Fruit fly (Drosophila melanogaster) whole organism, adult: ENCODE results near the gene Prtl99C.

Experiments used
- CG11617 ChIP-seq: fragments of 200-800 bp; sonication (Bioruptor generic); optimal IDR thresholded peaks from 2 replicates; lab custom pipeline; 2017; ENCODE audit warnings: mild to moderate bottlenecking, missing biosample characterization, missing genetic modification reagents, missing genetic modification characterization
- CG12768 ChIP-seq: fragments of 200-800 bp; sonication (Bioruptor generic); optimal IDR thresholded peaks from 2 replicates; lab custom pipeline; 2017; ENCODE audit warnings: missing biosample characterization, missing genetic modification characterization, mild to moderate bottlenecking, moderate library complexity, missing genetic modification reagents
- CG14711 ChIP-seq: fragments of 200-800 bp; sonication (Bioruptor generic); optimal IDR thresholded peaks from 2 replicates; lab custom pipeline; 2018; ENCODE audit warnings: missing biosample characterization, mild to moderate bottlenecking, missing genetic modification characterization, moderate library complexity
- CG1620 ChIP-seq: fragments of 200-800 bp; sonication (Bioruptor generic); optimal IDR thresholded peaks from 2 replicates; lab custom pipeline; 2016; ENCODE audit warnings: missing biosample characterization, missing genetic modification characterization
- CG33017 ChIP-seq: fragments of 200-800 bp; sonication (Bioruptor generic); optimal IDR thresholded peaks from 2 replicates; lab custom pipeline; 2018; ENCODE audit warnings: missing biosample characterization, mild to moderate bottlenecking, missing genetic modification characterization, moderate library complexity
- CG5204 ChIP-seq: fragments of 200-800 bp; sonication (Bioruptor generic); optimal IDR thresholded peaks from 2 replicates; lab custom pipeline; 2016; ENCODE audit warnings: missing biosample characterization, missing genetic modification characterization
- CG7045 ChIP-seq: fragments of 200-800 bp; sonication (Bioruptor generic); optimal IDR thresholded peaks from 2 replicates; lab custom pipeline; 2017; ENCODE audit warnings: missing biosample characterization, mild to moderate bottlenecking, missing genetic modification characterization
- CG7101 ChIP-seq: fragments of 200-800 bp; sonication (Bioruptor generic); optimal IDR thresholded peaks from 2 replicates; lab custom pipeline; 2018; ENCODE audit warnings: missing biosample characterization, mild to moderate bottlenecking, missing genetic modification characterization, moderate library complexity
- Clk ChIP-seq: fragments of 200-800 bp; sonication (Bioruptor generic); optimal IDR thresholded peaks from 2 replicates; lab custom pipeline; 2017; ENCODE audit warnings: missing biosample characterization, missing genetic modification characterization
- Crg-1 ChIP-seq: fragments of 200-800 bp; sonication (Bioruptor generic); optimal IDR thresholded peaks from 2 replicates; lab custom pipeline; 2016; ENCODE audit warnings: missing biosample characterization, missing genetic modification characterization
- Hr96 ChIP-seq: fragments of 200-800 bp; sonication (Bioruptor generic); optimal IDR thresholded peaks from 2 replicates; lab custom pipeline; 2016; ENCODE audit warnings: missing biosample characterization, missing genetic modification characterization
- Mnt ChIP-seq: fragments of 200-800 bp; sonication (Bioruptor generic); optimal IDR thresholded peaks from 2 replicates; lab custom pipeline; 2016; ENCODE audit warnings: missing biosample characterization, mild to moderate bottlenecking, missing genetic modification characterization
- bab1 ChIP-seq: fragments of 200-800 bp; sonication (Bioruptor generic); optimal IDR thresholded peaks from 3 replicates; lab custom pipeline; 2019; ENCODE audit warnings: missing biosample characterization, mild to moderate bottlenecking, missing genetic modification characterization, moderate library complexity
- cic ChIP-seq: fragments of 200-800 bp; sonication (Bioruptor generic); optimal IDR thresholded peaks from 2 replicates; lab custom pipeline; 2017; ENCODE audit warnings: missing biosample characterization, mild to moderate bottlenecking, missing genetic modification characterization, moderate library complexity
- cnc ChIP-seq, 2 experiments: fragments of >200 bp; optimal IDR thresholded peaks; 2 replicates each; lab custom pipeline; 2017
- kay ChIP-seq: fragments of 200-800 bp; sonication (Bioruptor generic); peaks from one replicate; lab custom pipeline; 2016; ENCODE audit warnings: missing biosample characterization, missing genetic modification characterization, borderline replicate concordance
- ovo ChIP-seq: fragments of 200-800 bp; sonication (Bioruptor generic); optimal IDR thresholded peaks from 2 replicates; lab custom pipeline; 2016; ENCODE audit warnings: missing biosample characterization, missing genetic modification characterization
- pad ChIP-seq: fragments of 200-800 bp; sonication (Bioruptor generic); optimal IDR thresholded peaks from 3 replicates; lab custom pipeline; 2017; ENCODE audit warnings: missing biosample characterization, missing genetic modification characterization, mild to moderate bottlenecking, moderate library complexity, missing genetic modification reagents
- tj ChIP-seq: fragments of 200-800 bp; sonication (Bioruptor generic); optimal IDR thresholded peaks from 3 replicates; lab custom pipeline; 2017; ENCODE audit warnings: missing biosample characterization, mild to moderate bottlenecking, missing genetic modification characterization, moderate library complexity
- toe ChIP-seq: fragments of 200-800 bp; sonication (Bioruptor generic); optimal IDR thresholded peaks from 2 replicates; lab custom pipeline; 2016; ENCODE audit warnings: missing biosample characterization, missing genetic modification characterization

The Prtl99C gene

DNA sequence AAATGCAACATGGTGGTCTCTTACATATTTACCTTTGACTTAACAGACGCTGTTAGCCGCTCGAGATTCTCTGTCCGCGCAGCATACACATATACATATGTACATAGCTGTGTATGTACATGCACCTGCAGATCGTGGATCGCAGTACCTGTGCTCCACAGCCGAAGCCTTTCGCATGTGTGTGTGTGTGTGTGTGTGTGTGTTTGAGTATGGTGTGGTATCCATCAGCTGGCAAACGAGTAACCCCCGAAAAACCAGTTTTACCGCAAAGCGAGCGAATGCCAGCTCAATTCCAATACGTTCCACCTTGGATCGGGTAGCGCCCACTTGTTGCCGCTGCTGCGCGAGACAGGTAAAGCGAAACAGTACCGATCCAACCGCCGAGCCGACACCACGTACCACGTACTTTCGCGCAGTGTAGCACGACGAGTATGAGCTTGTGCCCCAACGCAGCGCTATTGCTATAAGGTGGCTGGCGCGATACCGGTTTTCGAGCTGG, 5.6 kb downstream of the Prtl99C start, which contains the start of gene Cad99C:
Cad99C (plus strand) TSS at position 365 of the 499 bp plus-strand sequence.
- TF ChIP-seq CG14711 (tag; lab: Kevin White, UChicago) (no peak), tj (GFP tag; lab: Kevin White, UChicago) (peak; percentile 46), CG33017 (tag; lab: Kevin White, UChicago) (no peak), ovo (GFP tag; lab: Kevin White, UChicago) (peak; percentile 5), Mnt (GFP tag; lab: Kevin White, UChicago) (no peak), cic (GFP tag; lab: Kevin White, UChicago) (no peak)

DNA sequence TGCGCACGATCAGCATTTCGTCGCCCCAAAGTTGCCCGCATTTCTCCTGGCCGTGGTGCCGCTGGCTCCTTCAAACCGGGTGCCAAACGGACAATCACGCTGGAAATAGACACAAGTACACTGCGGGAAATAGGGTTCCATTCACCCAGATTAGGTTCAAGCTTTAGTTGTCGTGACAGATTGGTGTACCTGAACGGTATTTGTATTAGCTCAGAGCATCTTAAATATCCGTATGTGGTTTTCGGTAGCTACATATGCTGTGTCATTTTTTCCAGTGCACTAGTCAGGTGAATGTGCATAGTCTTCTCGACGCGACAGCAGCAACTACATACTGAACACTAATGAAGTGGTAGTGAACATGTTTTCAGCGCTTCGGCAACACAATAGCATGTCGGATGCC, 11.4 kb downstream of the Prtl99C start:
- TF ChIP-seq Crg-1 (GFP tag; lab: Kevin White, UChicago) (no peak), Hr96 (no peak), tj (GFP tag; lab: Kevin White, UChicago) (no peak), CG7101 (tag; lab: Kevin White, UChicago) (no peak), cnc (optimal IDR thresholded peaks at IDR 0.05; lab: Kevin White, UChicago) (no peak), CG33017 (tag; lab: Kevin White, UChicago) (no peak), bab1 (GFP tag; lab: Kevin White, UChicago) (no peak), CG1620 (no peak), CG14711 (tag; lab: Kevin White, UChicago) (no peak), CG11617 (GFP tag; lab: Kevin White, UChicago) (no peak), cic (GFP tag; lab: Kevin White, UChicago) (no peak), kay (GFP tag; lab: Kevin White, UChicago) (no peak), pad (GFP tag; lab: Kevin White, UChicago) (no peak)

DNA sequence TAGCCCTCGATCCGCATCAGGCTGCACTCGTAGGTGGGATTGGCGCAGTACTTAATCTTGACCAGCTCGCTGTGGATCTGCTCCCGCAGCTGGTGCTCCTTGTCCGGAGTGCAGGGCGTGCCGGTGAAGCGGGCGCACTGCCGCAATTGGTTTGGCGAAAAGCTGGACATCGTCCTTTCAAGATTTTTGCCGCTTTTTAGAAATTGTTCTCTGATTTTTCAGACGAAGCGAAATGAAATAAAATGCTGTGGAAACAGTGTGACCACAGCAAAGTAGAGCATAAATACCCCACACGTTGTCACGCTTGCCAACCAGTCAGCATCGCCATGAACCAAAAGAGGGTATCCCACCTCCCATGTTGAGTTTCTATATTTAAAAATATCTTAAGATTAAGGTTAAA, 21.5 kb downstream of the Prtl99C start, which contains the start of gene dgt1:
dgt1 (minus strand) TSS at position 264 of the 400 bp plus-strand sequence.
- TF ChIP-seq bab1 (GFP tag; lab: Kevin White, UChicago) (peak; percentile 22), pad (GFP tag; lab: Kevin White, UChicago) (no peak), Mnt (GFP tag; lab: Kevin White, UChicago) (peak; percentile 42)

dm6 chr3R:29858806-29859205, 23.1 kb downstream of the Prtl99C start, which contains the start of gene CG7824:
CG7824 (minus strand) TSS chr3R:29858936.
- TF ChIP-seq Mnt (GFP tag; lab: Kevin White, UChicago) (peak; percentile 49), CG11617 (GFP tag; lab: Kevin White, UChicago) (no peak)

DNA sequence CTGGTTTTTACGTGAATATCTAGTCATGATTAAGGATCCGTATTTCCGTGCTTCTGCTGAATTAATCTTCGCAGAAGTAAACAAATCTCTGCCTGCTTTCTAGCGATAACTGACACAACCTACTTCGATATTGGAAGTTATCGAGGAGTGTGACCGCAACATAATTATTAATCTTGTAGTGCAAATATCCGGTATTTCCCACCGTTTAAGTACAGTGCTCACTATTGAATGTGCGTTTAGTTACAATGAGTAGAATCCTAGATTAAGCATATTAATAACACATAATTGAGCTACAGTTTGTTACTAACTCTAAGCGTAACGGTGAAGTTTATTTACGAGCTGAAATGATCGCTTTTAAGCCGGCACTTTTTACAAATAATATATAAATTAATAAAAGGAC, 24.0 kb downstream of the Prtl99C start:
- TF ChIP-seq bab1 (GFP tag; lab: Kevin White, UChicago), result peak; percentile 56
- no peak for TF ChIP-seq CG12768 (GFP tag; lab: Kevin White, UChicago)
- TF ChIP-seq Mnt (GFP tag; lab: Kevin White, UChicago), result peak; percentile 46
- peak; percentile 0 for TF ChIP-seq pad (GFP tag; lab: Kevin White, UChicago)
- TF ChIP-seq ovo (GFP tag; lab: Kevin White, UChicago), result no peak
- peak; percentile 32 for TF ChIP-seq CG11617 (GFP tag; lab: Kevin White, UChicago)
- peak; percentile 8 for TF ChIP-seq cic (GFP tag; lab: Kevin White, UChicago)
- TF ChIP-seq CG5204 (GFP tag; lab: Kevin White, UChicago), result no peak
- no peak for TF ChIP-seq CG7045 (GFP tag; lab: Kevin White, UChicago)
- TF ChIP-seq CG7101 (tag; lab: Kevin White, UChicago), result peak; percentile 45
- peak; percentile 4 for TF ChIP-seq CG33017 (tag; lab: Kevin White, UChicago)

dm6 chr3R:29861432-29862249, 25.9 kb downstream of the Prtl99C start, which contains the start of the genes CG15514 and RpS8:
CG15514 (minus strand) TSS chr3R:29861494.
RpS8 (plus strand) TSS chr3R:29861582.
- TF ChIP-seq CG12768 (GFP tag; lab: Kevin White, UChicago) (peak; percentile 63), CG11617 (GFP tag; lab: Kevin White, UChicago) (peak; percentile 85), CG14711 (tag; lab: Kevin White, UChicago) (peak; percentile 41), CG1620 (peak; percentile 41), Hr96 (no peak), cic (GFP tag; lab: Kevin White, UChicago) (peak; percentile 4), cnc (optimal IDR thresholded peaks at IDR 0.05; lab: Kevin White, UChicago) (no peak), CG33017 (tag; lab: Kevin White, UChicago) (peak; percentile 79), bab1 (GFP tag; lab: Kevin White, UChicago) (peak; percentile 51), Mnt (GFP tag; lab: Kevin White, UChicago) (peak; percentile 90), Crg-1 (GFP tag; lab: Kevin White, UChicago) (peak; percentile 57), ovo (GFP tag; lab: Kevin White, UChicago) (peak; percentile 70), CG5204 (GFP tag; lab: Kevin White, UChicago) (no peak), kay (GFP tag; lab: Kevin White, UChicago) (no peak), CG7045 (GFP tag; lab: Kevin White, UChicago) (peak; percentile 66), toe (GFP tag; lab: Kevin White, UChicago) (no peak), pad (GFP tag; lab: Kevin White, UChicago) (peak; percentile 70), Clk (GFP tag; lab: Kevin White, UChicago) (peak; percentile 6), CG7101 (tag; lab: Kevin White, UChicago) (peak; percentile 77), tj (GFP tag; lab: Kevin White, UChicago) (peak; percentile 38)
